Worm (Caenorhabditis elegans): ENCODE results near the gene Y7A5A.5.

Gene Y7A5A.5

DNA sequence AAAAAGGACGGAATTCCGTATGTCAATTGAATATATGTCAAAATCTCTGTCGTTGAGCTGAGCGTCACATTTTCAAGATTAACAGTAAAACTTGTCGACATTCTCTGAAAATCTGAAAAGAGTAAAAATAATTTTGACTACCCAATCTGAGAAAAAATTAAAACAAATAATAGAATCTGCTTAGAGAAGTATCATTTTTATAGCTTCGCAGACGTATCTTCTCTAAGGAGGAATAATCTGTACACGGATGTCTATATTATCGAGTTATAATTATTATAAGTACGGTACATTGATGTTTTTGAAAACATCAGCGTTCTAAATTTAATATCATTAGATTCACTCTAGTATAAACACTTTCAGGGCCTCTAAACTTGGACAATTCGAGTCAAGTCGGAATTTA lies 46.1 kb downstream of the Y7A5A.5 start, which contains the start of gene srg-64:
Gene srg-64 (minus strand): TSS at position 101 of the 400 bp plus-strand sequence.
- TF ChIP-seq unc-120 (tag; optimal IDR thresholded peaks at IDR 0.05; ENCODE audit: poor library complexity, severe bottlenecking) (no peak), elt-3 (tag; optimal IDR thresholded peaks at IDR 0.05) (no peak), nhr-2 (tag; optimal IDR thresholded peaks at IDR 0.05) (no peak), bed-3 (GFP tag; optimal IDR thresholded peaks at IDR 0.05) (no peak), lin-32 (GFP tag; optimal IDR thresholded peaks at IDR 0.05) (no peak), flh-1 (GFP tag; optimal IDR thresholded peaks at IDR 0.05) (no peak), tbx-8 (GFP tag; optimal IDR thresholded peaks at IDR 0.05) (no peak), drap-1 (GFP tag; optimal IDR thresholded peaks at IDR 0.05) (no peak), mab-5 (tag; optimal IDR thresholded peaks at IDR 0.05) (no peak), unc-39 (tag; optimal IDR thresholded peaks at IDR 0.05) (no peak), mep-1 (tag; optimal IDR thresholded peaks at IDR 0.05) (no peak), ceh-83 (GFP tag; optimal IDR thresholded peaks at IDR 0.05) (no peak), lin-13 (tag; optimal IDR thresholded peaks at IDR 0.05) (no peak), ztf-11 (tag; optimal IDR thresholded peaks at IDR 0.05) (no peak)
